Worm (Caenorhabditis elegans): ENCODE data around the gene C09H5.7.

DNA sequence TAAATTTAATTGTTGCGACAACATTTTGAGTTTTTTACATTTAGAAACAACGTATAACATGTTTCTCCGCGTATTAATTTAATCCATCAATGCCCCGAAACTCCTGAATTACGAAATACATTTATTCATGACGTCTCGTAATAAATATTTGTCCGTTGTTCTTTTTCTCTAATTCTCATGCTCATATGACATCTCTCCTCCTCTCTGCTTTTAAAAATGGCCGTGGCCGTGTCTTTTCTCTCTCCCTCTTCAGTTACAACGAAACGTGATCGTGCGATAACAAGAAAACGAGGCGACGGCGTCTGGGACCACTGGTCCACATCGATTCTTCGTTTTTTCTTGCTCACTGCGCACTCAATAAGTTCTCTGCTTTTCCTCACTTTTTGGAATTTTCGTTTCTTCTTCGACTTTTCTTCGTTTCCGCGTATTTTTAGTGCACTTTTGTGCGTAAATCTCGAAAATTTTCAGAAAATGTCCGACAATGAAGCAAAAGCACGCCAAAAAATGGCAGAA lies 45.2 kb upstream of the C09H5.7 start, which contains the start of gene snap-1:
- no peak for TF ChIP-seq skn-1 (tag; optimal IDR thresholded peaks at IDR 0.05)
- peak; percentile 47 for TF ChIP-seq snpc-4 (tag; optimal IDR thresholded peaks at IDR 0.05)
- no peak for TF ChIP-seq unc-62 (GFP tag; optimal IDR thresholded peaks at IDR 0.05)
- no peak for TF ChIP-seq nhr-10 (tag; optimal IDR thresholded peaks at IDR 0.05)
- TF ChIP-seq lin-11 (tag; optimal IDR thresholded peaks at IDR 0.05), result no peak
- TF ChIP-seq unc-39 (tag; optimal IDR thresholded peaks at IDR 0.05), result no peak
- TF ChIP-seq nhr-77 (tag; optimal IDR thresholded peaks at IDR 0.05), result no peak
- TF ChIP-seq elt-1 (tag; optimal IDR thresholded peaks at IDR 0.05), result no peak

Data from whole organism, L2 larva.